Worm (Caenorhabditis elegans): Measurements from ENCODE around the gene C03B1.17.
A peak's percentile ranks its signal among the peaks of the same experiment; 100 is the strongest.

ce11 chrX:6371192-6372116 lies 2.0 kb upstream of the C03B1.17 start:
- peak; percentile 86 for TF ChIP-seq klf-2 (GFP tag; conservative IDR thresholded peaks at IDR 0.05)
- TF ChIP-seq ref-1 (GFP tag; conservative IDR thresholded peaks at IDR 0.05) = peak; percentile 78
- peak; percentile 94 for TF ChIP-seq flt-1 (GFP tag; IDR thresholded peaks at IDR 0.05)
